Fruit fly (Drosophila melanogaster) whole organism, embryonic: ENCODE data around the gene Bace.

Experiments
- ATbp ChIP-seq: fragments of 200-800 bp; sonication (Bioruptor generic); optimal IDR thresholded peaks from 2 replicates; lab custom pipeline; 2017; ENCODE audit warnings: missing biosample characterization, mild to moderate bottlenecking, missing genetic modification characterization, missing genetic modification reagents
- Abd-B ChIP-seq: fragments of 200-800 bp; sonication (Bioruptor generic); optimal IDR thresholded peaks from 2 replicates; lab custom pipeline; 2018; ENCODE audit warnings: missing biosample characterization, mild to moderate bottlenecking, missing genetic modification characterization, moderate library complexity
- Ada2b ChIP-seq: fragments of 200-800 bp; sonication (Bioruptor generic); IDR thresholded peaks from 2 replicates; pipeline ENCODE4 v1.3.6; 2022; ENCODE audit warnings: missing biosample characterization, missing genetic modification characterization
- Blimp-1 ChIP-seq: fragments of 200-800 bp; sonication (Bioruptor generic); optimal IDR thresholded peaks from 3 replicates; lab custom pipeline; 2018; ENCODE audit warnings: missing biosample characterization, missing genetic modification characterization, mild to moderate bottlenecking, moderate library complexity, missing genetic modification reagents
- CG10147 ChIP-seq: fragments of 200-800 bp; sonication (Bioruptor generic); optimal IDR thresholded peaks from 2 replicates; lab custom pipeline; 2019; ENCODE audit warnings: missing biosample characterization, mild to moderate bottlenecking, missing genetic modification characterization, moderate library complexity
- CG10267 ChIP-seq: fragments of 200-800 bp; sonication (Bioruptor generic); optimal IDR thresholded peaks from 2 replicates; lab custom pipeline; 2018; ENCODE audit warnings: missing biosample characterization, mild to moderate bottlenecking, missing genetic modification characterization, moderate library complexity
- CG10274 ChIP-seq: fragments of 200-800 bp; sonication (Bioruptor generic); optimal IDR thresholded peaks from 3 replicates; lab custom pipeline; 2017; ENCODE audit warnings: missing biosample characterization, mild to moderate bottlenecking, missing genetic modification characterization
- CG10431 ChIP-seq: fragments of 200-800 bp; sonication (Bioruptor generic); optimal IDR thresholded peaks from 3 replicates; lab custom pipeline; 2018; ENCODE audit warnings: missing biosample characterization, mild to moderate bottlenecking, missing genetic modification characterization
- CG10462 ChIP-seq: fragments of 200-800 bp; sonication (Bioruptor generic); optimal IDR thresholded peaks from 2 replicates; lab custom pipeline; 2016; ENCODE audit warnings: missing biosample characterization, missing genetic modification characterization
- CG10654 ChIP-seq: fragments of 200-800 bp; sonication (Bioruptor generic); optimal IDR thresholded peaks from 2 replicates; lab custom pipeline; 2016; ENCODE audit warnings: missing biosample characterization, missing genetic modification characterization
- CG11456 ChIP-seq: fragments of 200-800 bp; sonication (Bioruptor generic); IDR thresholded peaks from 3 replicates; pipeline ENCODE4 v1.3.6; 2022; ENCODE audit warnings: missing biosample characterization, missing genetic modification characterization
- CG12071 ChIP-seq: fragments of 200-800 bp; sonication (Bioruptor generic); optimal IDR thresholded peaks from 3 replicates; lab custom pipeline; 2018; ENCODE audit warnings: missing biosample characterization, mild to moderate bottlenecking, missing genetic modification characterization
- CG17359 ChIP-seq: fragments of 200-800 bp; sonication (Bioruptor generic); optimal IDR thresholded peaks from 3 replicates; lab custom pipeline; 2018; ENCODE audit warnings: missing biosample characterization, mild to moderate bottlenecking, missing genetic modification characterization, moderate library complexity
- CG18011 ChIP-seq: fragments of 200-800 bp; sonication (Bioruptor generic); optimal IDR thresholded peaks from 2 replicates; lab custom pipeline; 2017; ENCODE audit warnings: missing biosample characterization, missing genetic modification characterization, mild to moderate bottlenecking, moderate library complexity, missing genotype
- CG2199 ChIP-seq: fragments of 200-800 bp; sonication (Bioruptor generic); IDR thresholded peaks from 3 replicates; pipeline ENCODE4 v1.3.6; 2022; ENCODE audit warnings: missing biosample characterization, missing genetic modification characterization
- CG2875 ChIP-seq: fragments of 200-800 bp; sonication (Bioruptor generic); optimal IDR thresholded peaks from 2 replicates; lab custom pipeline; 2017; ENCODE audit warnings: missing biosample characterization, mild to moderate bottlenecking, missing genetic modification characterization, missing genetic modification reagents
- CG4424 ChIP-seq: fragments of 200-800 bp; sonication (Bioruptor generic); optimal IDR thresholded peaks from 3 replicates; lab custom pipeline; 2016; ENCODE audit warnings: missing biosample characterization, missing genetic modification characterization
- CG6254 ChIP-seq: fragments of 200-800 bp; sonication (Bioruptor generic); optimal IDR thresholded peaks from 3 replicates; lab custom pipeline; 2017; ENCODE audit warnings: mild to moderate bottlenecking, missing biosample characterization, missing genetic modification reagents, missing genetic modification characterization
- CG7745 ChIP-seq: fragments of 200-800 bp; sonication (Bioruptor generic); optimal IDR thresholded peaks from 2 replicates; lab custom pipeline; 2018; ENCODE audit warnings: missing biosample characterization, mild to moderate bottlenecking, missing genetic modification characterization, moderate library complexity
- CG9215 ChIP-seq: fragments of 200-800 bp; sonication (Bioruptor generic); IDR thresholded peaks from 2 replicates; pipeline ENCODE4 v1.3.6; 2022; ENCODE audit warnings: missing biosample characterization, missing genetic modification characterization
- D19A ChIP-seq: fragments of 200-800 bp; optimal IDR thresholded peaks from 3 replicates; lab custom pipeline; 2019; ENCODE audit warnings: missing biosample characterization, mild to moderate bottlenecking, missing genetic modification characterization, moderate library complexity
- Elba2 ChIP-seq: fragments of 200-800 bp; sonication (Bioruptor generic); optimal IDR thresholded peaks from 3 replicates; lab custom pipeline; 2016; ENCODE audit warnings: missing biosample characterization, missing genetic modification characterization
- Gsc ChIP-seq: fragments of 200-800 bp; sonication (Bioruptor generic); IDR thresholded peaks from 2 replicates; pipeline ENCODE4 v1.3.6; 2022; ENCODE audit warnings: missing biosample characterization, missing genetic modification characterization
- HHEX ChIP-seq: fragments of 200-800 bp; sonication (Bioruptor generic); optimal IDR thresholded peaks from 3 replicates; lab custom pipeline; 2017; ENCODE audit warnings: missing biosample characterization, mild to moderate bottlenecking, missing genetic modification characterization, missing genetic modification reagents
- Hmr ChIP-seq: fragments of 200-800 bp; sonication (Bioruptor generic); optimal IDR thresholded peaks from 3 replicates; lab custom pipeline; 2017; ENCODE audit warnings: mild to moderate bottlenecking, missing biosample characterization, missing genetic modification reagents, missing genetic modification characterization
- Hr78 ChIP-seq, 2 experiments: fragments of 200-800 bp in 1 of 2; fragments of >200 bp in 1 of 2; sonication (Bioruptor generic) in 1 of 2; optimal IDR thresholded peaks; 2 replicates each; lab custom pipeline; 2017 to 2019; ENCODE audit warnings: missing biosample characterization in 2 of 2, missing genetic modification characterization in 2 of 2, mild to moderate bottlenecking in 1 of 2, moderate library complexity in 1 of 2
- MBD-R2 ChIP-seq: fragments of 200-800 bp; sonication (Bioruptor generic); IDR thresholded peaks from 2 replicates; pipeline ENCODE4 v1.3.6; 2022; ENCODE audit warnings: missing biosample characterization, missing genetic modification characterization
- Mes4 ChIP-seq: fragments of 200-800 bp; sonication (Bioruptor generic); optimal IDR thresholded peaks from 2 replicates; lab custom pipeline; 2016; ENCODE audit warnings: missing biosample characterization, missing genetic modification characterization
- NfI ChIP-seq: fragments of 200-800 bp; sonication (Bioruptor generic); optimal IDR thresholded peaks from 3 replicates; lab custom pipeline; 2018; ENCODE audit warnings: missing biosample characterization, mild to moderate bottlenecking, missing genetic modification characterization, moderate library complexity
- Oaz ChIP-seq: fragments of 200-800 bp; sonication (Bioruptor generic); IDR thresholded peaks from 2 replicates; pipeline ENCODE4 v1.3.6; 2022; ENCODE audit warnings: missing biosample characterization, missing genetic modification characterization
- Vsx1 ChIP-seq: fragments of 200-800 bp; sonication (Bioruptor generic); optimal IDR thresholded peaks from 2 replicates; lab custom pipeline; 2017; ENCODE audit warnings: missing biosample characterization, mild to moderate bottlenecking, missing genetic modification characterization, missing genetic modification reagents
- ap ChIP-seq: fragments of 200-800 bp; sonication (Bioruptor generic); IDR thresholded peaks from 2 replicates; pipeline ENCODE4 v1.3.6; 2022; ENCODE audit warnings: missing biosample characterization, missing genetic modification characterization
- bowl ChIP-seq: fragments of 200-800 bp; sonication (Bioruptor generic); IDR thresholded peaks from 2 replicates; pipeline ENCODE4 v1.3.6; 2022; ENCODE audit warnings: missing biosample characterization, missing genetic modification characterization
- bsh ChIP-seq, 2 experiments: fragments of 200-800 bp; sonication (Bioruptor generic); optimal IDR thresholded peaks; 2 replicates each; lab custom pipeline; 2017 to 2018; ENCODE audit warnings: mild to moderate bottlenecking in 2 of 2, missing biosample characterization in 2 of 2, missing genetic modification characterization in 2 of 2, moderate library complexity in 1 of 2
- crol ChIP-seq: fragments of 200-800 bp; sonication (Bioruptor generic); IDR thresholded peaks from 2 replicates; pipeline ENCODE4 v1.3.6; 2022; ENCODE audit warnings: missing biosample characterization, missing genetic modification characterization
- ems ChIP-seq: fragments of 200-800 bp; sonication (Bioruptor generic); optimal IDR thresholded peaks from 3 replicates; lab custom pipeline; 2016; ENCODE audit warnings: missing biosample characterization, missing genetic modification characterization
- fru ChIP-seq: fragments of >200 bp; optimal IDR thresholded peaks from 2 replicates; lab custom pipeline; 2017
- gcm ChIP-seq: fragments of 200-800 bp; sonication (Bioruptor generic); optimal IDR thresholded peaks from 2 replicates; lab custom pipeline; 2019; ENCODE audit warnings: missing biosample characterization, mild to moderate bottlenecking, missing genetic modification characterization, moderate library complexity
- gem ChIP-seq: fragments of 200-800 bp; sonication (Bioruptor generic); optimal IDR thresholded peaks from 2 replicates; lab custom pipeline; 2019; ENCODE audit warnings: missing biosample characterization, mild to moderate bottlenecking, missing genetic modification characterization, moderate library complexity
- her ChIP-seq: fragments of 200-800 bp; sonication (Bioruptor generic); optimal IDR thresholded peaks from 2 replicates; lab custom pipeline; 2016; ENCODE audit warnings: missing biosample characterization, missing genetic modification characterization
- hth ChIP-seq: fragments of >200 bp; optimal IDR thresholded peaks from 2 replicates; lab custom pipeline; 2017; ENCODE audit warnings: inconsistent platforms
- knrl ChIP-seq: fragments of 200-800 bp; sonication (Bioruptor generic); IDR thresholded peaks from 3 replicates; pipeline ENCODE4 v1.3.6; 2022; ENCODE audit warnings: missing biosample characterization, missing genetic modification characterization; ENCODE audit not compliant: partially characterized antibody
- luna ChIP-seq: fragments of 200-800 bp; sonication (Bioruptor generic); optimal IDR thresholded peaks from 2 replicates; lab custom pipeline; 2016; ENCODE audit warnings: missing biosample characterization, missing genetic modification characterization
- maf-S ChIP-seq: fragments of 200-800 bp; sonication (Bioruptor generic); optimal IDR thresholded peaks from 2 replicates; lab custom pipeline; 2016; ENCODE audit warnings: missing biosample characterization, missing genetic modification characterization
- sc ChIP-seq, 3 experiments: fragments of >200 bp in 2 of 3; fragments of 200-800 bp in 1 of 3; sonication (Bioruptor generic) in 1 of 3; optimal IDR thresholded peaks; 2 replicates in 2 of 3; 3 replicates in 1 of 3; lab custom pipeline; 2017; ENCODE audit warnings: mild to moderate bottlenecking in 1 of 3, missing biosample characterization in 1 of 3, missing genetic modification characterization in 1 of 3, missing genetic modification reagents in 1 of 3
- tin ChIP-seq: fragments of 200-800 bp; sonication (Bioruptor generic); optimal IDR thresholded peaks from 3 replicates; lab custom pipeline; 2016; ENCODE audit warnings: missing biosample characterization, missing genetic modification characterization
- ttk ChIP-seq: fragments of 200-800 bp; sonication (Bioruptor generic); IDR thresholded peaks from 2 replicates; pipeline ENCODE4 v2.1.2; 2022; ENCODE audit warnings: missing biosample characterization, missing genetic modification characterization
- twi ChIP-seq: fragments of 200-800 bp; optimal IDR thresholded peaks from 2 replicates; lab custom pipeline; 2019; ENCODE audit warnings: missing biosample characterization, mild to moderate bottlenecking, missing genetic modification characterization, moderate library complexity
- vnd ChIP-seq: fragments of 200-800 bp; sonication (Bioruptor generic); IDR thresholded peaks from 3 replicates; pipeline ENCODE4 v1.3.6; 2022; ENCODE audit warnings: missing biosample characterization, missing genetic modification characterization; ENCODE audit not compliant: partially characterized antibody
- vvl ChIP-seq: fragments of 200-800 bp; sonication (Bioruptor generic); IDR thresholded peaks from 2 replicates; pipeline ENCODE4 v1.3.6; 2022; ENCODE audit warnings: missing biosample characterization, missing genetic modification characterization

The Bace gene

dm6 chr2L:8528951-8529430 lies 32.9 kb upstream of the Bace start, which contains the start of gene CG17834 (continued):
- TF ChIP-seq CG6254 (GFP tag; lab: Kevin White, UChicago), result no peak
- TF ChIP-seq Elba2, result no peak
- TF ChIP-seq gem (tag; lab: Kevin White, UChicago), result no peak
- TF ChIP-seq CG10267 (tag; lab: Kevin White, UChicago), result no peak
- TF ChIP-seq fru (lab: Kevin White, UChicago), result no peak
- no peak for TF ChIP-seq ap (GFP tag; lab: Robert Waterston, UW)
- no peak for TF ChIP-seq gcm (GFP tag; lab: Kevin White, UChicago)
- TF ChIP-seq bowl (GFP tag; lab: Robert Waterston, UW), result 0 out of 2 replicates have a peak, but pooled peaks have one; percentile 37
- peak; percentile 22; the same call in 1 of the 2 replicates for TF ChIP-seq ttk (GFP tag; lab: Robert Waterston, UW)
- TF ChIP-seq Hr78 (GFP tag; optimal IDR thresholded peaks at IDR 0.05; lab: Kevin White, UChicago), result peak in 1 of 2 experiments; percentile 85
- no peak for TF ChIP-seq vnd
- TF ChIP-seq MBD-R2 (GFP tag; lab: Robert Waterston, UW), result no peak
- no peak for TF ChIP-seq Vsx1 (GFP tag; lab: Kevin White, UChicago)
- TF ChIP-seq CG10462 (GFP tag; lab: Kevin White, UChicago), result no peak
- no peak for TF ChIP-seq knrl (GFP tag; lab: Robert Waterston, UW)
- TF ChIP-seq CG2875 (GFP tag; lab: Kevin White, UChicago), result no peak
- peak; percentile 16 for TF ChIP-seq HHEX (GFP tag; lab: Kevin White, UChicago)
- TF ChIP-seq CG9215 (GFP tag; lab: Robert Waterston, UW), result no peak
- no peak for TF ChIP-seq maf-S (GFP tag; lab: Kevin White, UChicago)
- no peak for TF ChIP-seq tin (GFP tag; lab: Kevin White, UChicago)
- no peak for TF ChIP-seq Blimp-1 (GFP tag; lab: Kevin White, UChicago)
- TF ChIP-seq hth (lab: Kevin White, UChicago), result no peak
- TF ChIP-seq Mes4 (GFP tag; lab: Kevin White, UChicago), result no peak
- no peak for TF ChIP-seq CG10274 (GFP tag; lab: Kevin White, UChicago)
- 0 out of 2 replicates have a peak, but pooled peaks have one; percentile 12 for TF ChIP-seq Oaz (GFP tag; lab: Robert Waterston, UW)
- no peak for TF ChIP-seq Ada2b (GFP tag; lab: Robert Waterston, UW)
- TF ChIP-seq Abd-B, result no peak
- peak; percentile 10 for TF ChIP-seq Hmr (GFP tag; lab: Kevin White, UChicago)
- peak; percentile 77 for TF ChIP-seq crol (GFP tag; lab: Robert Waterston, UW)
- TF ChIP-seq CG4424 (GFP tag; lab: Kevin White, UChicago), result no peak
- TF ChIP-seq D19A (tag; lab: Kevin White, UChicago), result no peak
- TF ChIP-seq vvl (GFP tag; lab: Robert Waterston, UW), result 0 out of 2 replicates have a peak, but pooled peaks have one; percentile 26
- TF ChIP-seq ems (GFP tag; lab: Kevin White, UChicago), result no peak
- TF ChIP-seq CG2199, result peak; percentile 58; the same call in 1 of the 3 replicates
- TF ChIP-seq luna (GFP tag; lab: Kevin White, UChicago), result no peak
- no peak for TF ChIP-seq CG10654
- TF ChIP-seq CG10431 (GFP tag; lab: Kevin White, UChicago), result no peak
- no peak for TF ChIP-seq NfI (GFP tag; lab: Kevin White, UChicago)
- no peak for TF ChIP-seq sc (optimal IDR thresholded peaks at IDR 0.05; lab: Kevin White, UChicago)
- TF ChIP-seq sc (GFP tag; optimal IDR thresholded peaks at IDR 0.05; lab: Kevin White, UChicago), result no peak
- no peak for TF ChIP-seq CG17359 (tag; lab: Kevin White, UChicago)
- TF ChIP-seq twi (tag; lab: Kevin White, UChicago), result no peak
- no peak for TF ChIP-seq ATbp (GFP tag; lab: Kevin White, UChicago)
- TF ChIP-seq CG11456 (GFP tag; lab: Robert Waterston, UW), result no peak
- TF ChIP-seq bsh (GFP tag; optimal IDR thresholded peaks at IDR 0.05; lab: Kevin White, UChicago), result no peak
- TF ChIP-seq CG18011, result no peak
- TF ChIP-seq Gsc (GFP tag; lab: Robert Waterston, UW), result no peak
- TF ChIP-seq her (GFP tag; lab: Kevin White, UChicago), result no peak
- TF ChIP-seq CG10147, result no peak
- no peak for TF ChIP-seq CG12071 (GFP tag; lab: Kevin White, UChicago)
- TF ChIP-seq CG7745, result no peak
